Worm (Caenorhabditis elegans): Measurements from ENCODE around the gene C08B6.18.

Gene C08B6.18

DNA sequence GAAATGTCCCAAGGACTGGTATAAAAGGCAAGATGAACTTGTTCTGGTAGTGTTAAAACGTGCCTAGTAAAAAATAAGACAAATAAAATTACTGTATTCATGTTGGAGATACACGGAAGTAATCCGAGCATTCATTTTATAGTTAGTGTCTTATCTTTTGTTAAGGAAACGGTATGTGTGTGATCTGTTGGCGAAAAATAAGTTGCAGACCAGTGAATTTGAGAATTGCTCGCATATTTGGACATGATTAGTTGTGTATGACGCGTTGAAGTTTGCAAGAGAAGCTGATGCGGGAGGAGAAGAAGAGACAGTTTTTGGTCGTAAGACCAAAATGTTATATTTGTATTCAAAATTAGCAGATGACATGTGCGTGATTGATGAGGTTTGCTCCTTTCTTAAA, 32.0 kb downstream of the C08B6.18 start, which contains the start of gene C08B6.14:
C08B6.14 (minus strand) TSS at position 101 of the 400 bp plus-strand sequence.
- TF ChIP-seq unc-3 (GFP tag; conservative IDR thresholded peaks at IDR 0.05) (no peak), unc-3 (tag; optimal IDR thresholded peaks at IDR 0.05) (no peak), ceh-45 (GFP tag; IDR thresholded peaks at IDR 0.05) (no peak), npax-4 (tag; optimal IDR thresholded peaks at IDR 0.05) (no peak), Y22D7AL.16 (tag; optimal IDR thresholded peaks at IDR 0.05) (no peak), ceh-2 (tag; optimal IDR thresholded peaks at IDR 0.05) (no peak), pat-9 (tag; optimal IDR thresholded peaks at IDR 0.05) (no peak), K02D7.2 (tag; optimal IDR thresholded peaks at IDR 0.05) (no peak), ceh-24 (tag; optimal IDR thresholded peaks at IDR 0.05) (no peak), elt-2 (tag; optimal IDR thresholded peaks at IDR 0.05) (no peak), pha-4 (tag; optimal IDR thresholded peaks at IDR 0.05) (no peak), ceh-30 (tag; optimal IDR thresholded peaks at IDR 0.05) (no peak), ceh-18 (tag; optimal IDR thresholded peaks at IDR 0.05) (no peak), rnt-1 (tag; optimal IDR thresholded peaks at IDR 0.05) (no peak), pax-1 (tag; optimal IDR thresholded peaks at IDR 0.05) (no peak), C38D4.7 (GFP tag; optimal IDR thresholded peaks at IDR 0.05) (no peak), ztf-16 (tag; optimal IDR thresholded peaks at IDR 0.05) (no peak), C08G9.2 (tag; optimal IDR thresholded peaks at IDR 0.05) (no peak), fkh-6 (tag; optimal IDR thresholded peaks at IDR 0.05) (no peak), lim-6 (tag; optimal IDR thresholded peaks at IDR 0.05) (no peak), hlh-13 (GFP tag; optimal IDR thresholded peaks at IDR 0.05) (no peak)

- TF ChIP-seq nhr-232 (tag; optimal IDR thresholded peaks at IDR 0.05), result no peak
- TF ChIP-seq ceh-14 (tag; optimal IDR thresholded peaks at IDR 0.05), result no peak
- TF ChIP-seq eyg-1 (tag; optimal IDR thresholded peaks at IDR 0.05), result no peak
- TF ChIP-seq madf-2 (tag; optimal IDR thresholded peaks at IDR 0.05), result no peak
- TF ChIP-seq ahr-1 (tag; optimal IDR thresholded peaks at IDR 0.05), result no peak
- no peak for TF ChIP-seq ceh-19 (GFP tag; optimal IDR thresholded peaks at IDR 0.05)
- TF ChIP-seq lim-6 (tag; optimal IDR thresholded peaks at IDR 0.05), result no peak
- TF ChIP-seq hlh-15 (tag; optimal IDR thresholded peaks at IDR 0.05), result no peak
- no peak for TF ChIP-seq F13H6.1 (tag; optimal IDR thresholded peaks at IDR 0.05)
- TF ChIP-seq hlh-8 (tag; optimal IDR thresholded peaks at IDR 0.05), result no peak
- TF ChIP-seq elt-4 (tag; optimal IDR thresholded peaks at IDR 0.05), result no peak
- no peak for TF ChIP-seq unc-55 (GFP tag; optimal IDR thresholded peaks at IDR 0.05)
Measured at ce11 chrV:10098429-10098828, 35.5 kb downstream of the C08B6.18 start, which contains the start of gene ugt-47. Gene ugt-47 (minus strand): TSS chrV:10098597.

- TF ChIP-seq ets-4 (tag; optimal IDR thresholded peaks at IDR 0.05) (no peak), elt-2 (tag; optimal IDR thresholded peaks at IDR 0.05) (peak; percentile 17)
Measured at ce11 chrV:10096932-10097331, 37.0 kb downstream of the C08B6.18 start.

DNA sequence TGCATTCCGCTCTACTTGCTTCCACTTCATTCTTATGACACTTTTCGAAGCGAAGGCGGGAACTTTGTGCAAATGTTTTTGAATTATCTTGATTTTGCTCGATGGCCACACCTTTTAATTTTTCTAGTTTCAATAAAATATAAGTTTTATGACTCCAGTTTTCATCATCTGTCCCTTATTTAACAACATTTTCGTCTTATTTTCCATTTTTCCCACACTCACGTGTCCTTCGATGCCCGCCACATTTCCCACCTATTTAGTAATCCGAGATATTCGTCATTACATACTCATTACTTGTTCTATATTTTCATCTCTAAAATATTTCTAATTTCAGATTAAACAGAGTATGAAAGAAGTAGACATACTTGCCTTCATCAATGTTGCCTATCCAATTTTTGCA, 39.6 kb downstream of the C08B6.18 start, which contains the start of gene srd-49:
srd-49 (plus strand) TSS at position 301 of the 400 bp plus-strand sequence.
- TF ChIP-seq ceh-24 (tag; optimal IDR thresholded peaks at IDR 0.05), result no peak
- TF ChIP-seq ceh-19 (GFP tag; optimal IDR thresholded peaks at IDR 0.05), result no peak
- no peak for TF ChIP-seq pag-3 (tag; optimal IDR thresholded peaks at IDR 0.05; ENCODE audit: borderline replicate concordance)
- no peak for TF ChIP-seq F13H6.1 (tag; optimal IDR thresholded peaks at IDR 0.05)
- TF ChIP-seq ref-2 (tag; optimal IDR thresholded peaks at IDR 0.05), result no peak
- no peak for TF ChIP-seq hlh-30 (tag; optimal IDR thresholded peaks at IDR 0.05; ENCODE audit: insufficient read depth)
- TF ChIP-seq hlh-8 (tag; optimal IDR thresholded peaks at IDR 0.05), result no peak
- TF ChIP-seq odd-2 (tag; optimal IDR thresholded peaks at IDR 0.05), result no peak
- TF ChIP-seq madf-2 (tag; optimal IDR thresholded peaks at IDR 0.05), result no peak
- TF ChIP-seq pha-4 (tag; optimal IDR thresholded peaks at IDR 0.05), result no peak
- TF ChIP-seq ceh-30 (tag; optimal IDR thresholded peaks at IDR 0.05), result no peak
- no peak for TF ChIP-seq Y22D7AL.16 (tag; optimal IDR thresholded peaks at IDR 0.05)
- TF ChIP-seq fkh-6 (tag; optimal IDR thresholded peaks at IDR 0.05), result no peak
- TF ChIP-seq tbx-2 (tag; optimal IDR thresholded peaks at IDR 0.05), result no peak
- TF ChIP-seq pat-9 (tag; optimal IDR thresholded peaks at IDR 0.05), result no peak
- TF ChIP-seq ama-1 (optimal IDR thresholded peaks at IDR 0.05), result no peak
- no peak for TF ChIP-seq ceh-2 (tag; optimal IDR thresholded peaks at IDR 0.05)
- no peak for TF ChIP-seq C38D4.7 (GFP tag; optimal IDR thresholded peaks at IDR 0.05)
